Worm (Caenorhabditis elegans) whole organism, late embryonic: ENCODE data around the gene F38B6.7.

ENCODE experiments used
- F13H6.1 ChIP-seq: sonication (generic microtip); optimal IDR thresholded peaks from 2 replicates; lab custom pipeline; 2016; ENCODE audit warnings: missing genetic modification characterization, missing compliant biosample characterization
- ama-1 ChIP-seq: fragments of 150-350 bp; optimal IDR thresholded peaks from 2 replicates; lab custom pipeline; 2014
- ceh-22 ChIP-seq: sonication (generic microtip); optimal IDR thresholded peaks from 2 replicates; lab custom pipeline; 2017; ENCODE audit warnings: missing biosample characterization, missing genetic modification characterization
- ceh-24 ChIP-seq: sonication (generic microtip); optimal IDR thresholded peaks from 2 replicates; lab custom pipeline; 2016; ENCODE audit warnings: mild to moderate bottlenecking, missing genetic modification characterization, missing compliant biosample characterization
- fkh-6 ChIP-seq: sonication (generic microtip); optimal IDR thresholded peaks from 2 replicates; lab custom pipeline; 2016; ENCODE audit warnings: missing genetic modification characterization, missing compliant biosample characterization
- hlh-13 ChIP-seq: fragments of 200-800 bp; sonication (Bioruptor generic); optimal IDR thresholded peaks from 2 replicates; lab custom pipeline; 2018; ENCODE audit warnings: mild to moderate bottlenecking, missing genetic modification characterization, missing compliant biosample characterization
- hlh-30 ChIP-seq: sonication (generic microtip); optimal IDR thresholded peaks from 2 replicates; lab custom pipeline; 2017; ENCODE audit warnings: antibody characterized with exemption, missing genetic modification characterization, missing compliant biosample characterization; ENCODE audit not compliant: insufficient read depth
- lin-11 ChIP-seq: fragments of 200-800 bp; sonication (Bioruptor generic); optimal IDR thresholded peaks from 2 replicates; lab custom pipeline; 2018; ENCODE audit warnings: mild to moderate bottlenecking, missing genetic modification characterization, missing compliant biosample characterization
- madf-2 ChIP-seq: sonication (generic microtip); optimal IDR thresholded peaks from 2 replicates; lab custom pipeline; 2017; ENCODE audit warnings: missing genetic modification characterization, missing compliant biosample characterization
- mec-3 ChIP-seq: sonication (generic microtip); optimal IDR thresholded peaks from 2 replicates; lab custom pipeline; 2016; ENCODE audit warnings: borderline replicate concordance, missing genetic modification characterization, missing compliant biosample characterization
- nfya-1 ChIP-seq: sonication (generic microtip); optimal IDR thresholded peaks from 2 replicates; lab custom pipeline; 2017; ENCODE audit warnings: missing genetic modification characterization, mild to moderate bottlenecking, missing compliant biosample characterization, antibody characterized with exemption, moderate library complexity
- pha-4 ChIP-seq: fragments of 150-350 bp; optimal IDR thresholded peaks from 2 replicates; lab custom pipeline; 2018; ENCODE audit warnings: missing biosample characterization, missing genetic modification reagents, missing genetic modification characterization
- ztf-16 ChIP-seq: sonication (generic microtip); optimal IDR thresholded peaks from 2 replicates; lab custom pipeline; 2017; ENCODE audit warnings: missing genetic modification characterization, missing compliant biosample characterization

ce11 chrX:6689985-6690384, 8.2 kb downstream of the F38B6.7 start, which contains the start of gene F38B6.6:
- TF ChIP-seq hlh-30 (tag; lab: Kevin White, UChicago) (no peak), fkh-6 (tag; lab: Kevin White, UChicago) (no peak), lin-11 (tag; lab: Kevin White, UChicago) (no peak), nfya-1 (tag; lab: Kevin White, UChicago) (no peak), madf-2 (tag; lab: Kevin White, UChicago) (no peak), hlh-13 (no peak), ceh-22 (no peak), pha-4 (no peak), ceh-24 (tag; lab: Kevin White, UChicago) (no peak), ama-1 (lab: Kevin White, UChicago) (no peak), mec-3 (tag; lab: Kevin White, UChicago) (no peak), F13H6.1 (tag; lab: Kevin White, UChicago) (no peak), ztf-16 (no peak)
